Worm (Caenorhabditis elegans): ENCODE data around the gene ham-2.

DNA sequence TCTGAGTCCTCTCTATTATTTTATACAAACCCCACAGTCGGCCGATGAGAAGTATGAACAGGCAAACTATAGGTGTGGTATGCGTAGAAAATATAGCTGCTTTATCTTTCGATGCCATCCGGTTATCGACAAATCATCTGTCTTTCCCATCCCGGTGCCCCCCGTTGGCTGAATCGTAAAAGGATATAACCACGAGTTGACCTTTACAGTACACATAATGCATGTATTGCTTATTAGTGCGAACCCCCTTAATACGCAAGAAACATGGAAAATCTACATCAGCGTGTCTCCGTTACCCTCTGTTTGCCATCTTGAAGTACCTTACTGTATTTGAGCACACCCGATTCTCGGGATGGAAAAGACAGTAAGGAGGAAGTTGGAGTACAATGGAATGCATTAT lies 5.6 kb upstream of the ham-2 start:
- no peak for TF ChIP-seq ztf-23 (GFP tag; IDR thresholded peaks at IDR 0.05)
- TF ChIP-seq ref-1 (GFP tag; conservative IDR thresholded peaks at IDR 0.05), result no peak
- no peak for TF ChIP-seq tab-1 (GFP tag; IDR thresholded peaks at IDR 0.05)
- TF ChIP-seq med-1 (GFP tag; optimal IDR thresholded peaks at IDR 0.05; ENCODE audit: insufficient read depth), result no peak

Data from whole organism, midembryonic.